Worm (Caenorhabditis elegans): Measurements from ENCODE around the gene gldi-8.

gldi-8 gene

DNA sequence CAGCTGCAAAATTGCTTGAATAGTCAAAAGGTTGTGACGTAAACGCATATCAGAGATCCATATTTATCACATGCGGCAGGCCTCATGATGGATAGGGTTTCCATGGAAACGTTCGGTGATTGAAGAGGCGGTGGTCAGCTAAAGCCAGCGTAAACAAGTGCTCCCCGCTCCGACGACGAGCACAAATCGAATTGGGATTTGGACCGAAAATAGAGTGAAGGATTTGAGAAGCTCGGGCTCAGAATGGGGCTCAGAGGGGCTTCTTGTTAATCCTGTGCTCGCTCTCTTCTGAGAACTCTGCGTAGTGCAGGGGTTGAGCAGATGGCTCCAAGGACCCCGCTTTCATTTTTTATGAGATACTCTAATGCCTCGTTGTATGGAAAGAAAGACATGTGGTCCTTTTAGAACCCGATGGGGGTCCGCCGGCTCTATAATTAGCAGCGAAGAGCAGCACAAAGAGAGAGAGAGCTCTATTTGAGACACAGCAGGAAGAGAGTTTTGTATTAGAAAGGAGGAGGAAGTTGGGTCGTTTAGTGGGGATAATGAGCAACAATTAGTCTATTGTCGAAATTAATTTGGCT, 16.4 kb upstream of the gldi-8 start (continued):
- peak; percentile 0 for TF ChIP-seq nhr-77 (tag; optimal IDR thresholded peaks at IDR 0.05)
- no peak for TF ChIP-seq nhr-76 (tag; optimal IDR thresholded peaks at IDR 0.05)
- TF ChIP-seq nhr-71 (tag; optimal IDR thresholded peaks at IDR 0.05), result peak; percentile 75
- no peak for TF ChIP-seq nhr-84 (tag; optimal IDR thresholded peaks at IDR 0.05)
- TF ChIP-seq ceh-8 (GFP tag; optimal IDR thresholded peaks at IDR 0.05), result peak; percentile 57
- no peak for TF ChIP-seq ceh-63 (GFP tag; optimal IDR thresholded peaks at IDR 0.05)
- no peak for TF ChIP-seq nhr-19 (GFP tag; conservative IDR thresholded peaks at IDR 0.05)
- no peak for TF ChIP-seq lin-15B (tag; optimal IDR thresholded peaks at IDR 0.05)
- TF ChIP-seq F16B12.6 (tag; optimal IDR thresholded peaks at IDR 0.05), result no peak
- TF ChIP-seq pag-3 (tag; optimal IDR thresholded peaks at IDR 0.05; ENCODE audit: borderline replicate concordance, insufficient read depth), result no peak
- TF ChIP-seq sox-4 (tag; optimal IDR thresholded peaks at IDR 0.05), result peak; percentile 82
- no peak for TF ChIP-seq aly-2 (tag; optimal IDR thresholded peaks at IDR 0.05)
- peak; percentile 82 for TF ChIP-seq nhr-47 (tag; optimal IDR thresholded peaks at IDR 0.05)
- TF ChIP-seq efl-3 (GFP tag; optimal IDR thresholded peaks at IDR 0.05), result no peak
- no peak for TF ChIP-seq hpl-2 (GFP tag; optimal IDR thresholded peaks at IDR 0.05)
- no peak for TF ChIP-seq nhr-28 (tag; optimal IDR thresholded peaks at IDR 0.05)
- peak; percentile 57 for TF ChIP-seq hlh-4 (tag; optimal IDR thresholded peaks at IDR 0.05)
- peak; percentile 29 for TF ChIP-seq jun-1 (tag; optimal IDR thresholded peaks at IDR 0.05)
- TF ChIP-seq unc-98 (GFP tag; IDR thresholded peaks at IDR 0.05), result no peak

DNA sequence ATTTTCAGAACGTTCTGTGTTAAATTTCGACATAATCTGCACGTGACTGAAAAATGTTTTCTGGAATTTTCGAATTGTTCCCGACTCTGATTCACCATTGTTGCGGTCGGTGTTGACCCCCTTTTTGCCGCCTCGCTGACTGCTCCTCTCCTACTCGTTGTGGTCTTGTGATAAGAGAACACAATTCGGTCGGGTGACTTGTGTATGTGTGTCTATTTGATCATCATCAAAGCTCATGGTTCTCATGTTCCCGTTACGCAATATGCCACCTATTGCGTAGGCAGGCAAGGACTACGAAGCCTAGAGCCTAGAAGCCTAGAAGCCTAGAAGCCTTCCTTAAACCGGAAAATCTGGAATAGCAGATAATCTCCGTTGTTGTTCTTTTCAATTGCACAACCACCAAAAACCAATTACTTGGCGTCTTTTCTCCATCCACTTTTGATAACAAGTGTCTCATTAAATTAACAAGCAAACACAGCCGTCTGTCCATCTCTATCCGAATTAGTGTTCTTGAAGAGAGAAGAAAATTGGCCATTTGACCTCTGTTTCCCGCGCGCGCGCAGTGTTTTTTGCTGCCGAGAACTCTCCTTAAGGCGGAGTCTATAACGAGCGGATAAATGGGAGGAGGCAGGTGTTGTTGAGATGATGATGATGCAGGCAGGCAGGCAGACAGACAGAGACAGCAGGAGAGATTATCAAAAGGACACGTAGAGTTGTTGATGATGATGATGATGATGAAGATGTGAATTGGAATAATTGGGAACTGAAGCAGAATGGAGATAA, 15.3 kb upstream of the gldi-8 start:
- TF ChIP-seq nhr-85 (tag) (peak; percentile 90), snu-23 (GFP tag; optimal IDR thresholded peaks at IDR 0.05) (peak; percentile 53), blmp-1 (tag; optimal IDR thresholded peaks at IDR 0.05) (peak; percentile 82), fos-1 (tag; optimal IDR thresholded peaks at IDR 0.05) (peak; percentile 55), dpl-1 (GFP tag; optimal IDR thresholded peaks at IDR 0.05) (peak; percentile 54 to 66 (median 58)), ama-1 (optimal IDR thresholded peaks at IDR 0.05) (peak; percentile 36), lsy-2 (tag; optimal IDR thresholded peaks at IDR 0.05) (peak; percentile 37 to 41), nhr-19 (GFP tag; conservative IDR thresholded peaks at IDR 0.05) (peak; percentile 64), swsn-7 (tag; optimal IDR thresholded peaks at IDR 0.05) (peak; percentile 34), fkh-8 (tag; optimal IDR thresholded peaks at IDR 0.05) (peak; percentile 70), lin-35 (GFP tag; optimal IDR thresholded peaks at IDR 0.05) (peak; percentile 52 to 75), irx-1 (tag; optimal IDR thresholded peaks at IDR 0.05) (peak; percentile 51), sptf-1 (tag; optimal IDR thresholded peaks at IDR 0.05) (no peak), tbx-2 (tag; optimal IDR thresholded peaks at IDR 0.05) (peak; percentile 41), jun-1 (tag; optimal IDR thresholded peaks at IDR 0.05) (peak; percentile 76), C16A3.4 (tag; optimal IDR thresholded peaks at IDR 0.05) (peak; percentile 23), grh-1 (GFP tag; IDR thresholded peaks at IDR 0.05) (peak; percentile 27; the same call in 1 of the 2 replicates), elt-3 (tag; optimal IDR thresholded peaks at IDR 0.05) (peak in 3 of 6 experiments; percentile 4 to 10 (median 7)), nhr-90 (tag; optimal IDR thresholded peaks at IDR 0.05; ENCODE audit: poor library complexity) (peak; percentile 54), rnt-1 (tag; optimal IDR thresholded peaks at IDR 0.05) (peak; percentile 42), lin-14 (GFP tag; optimal IDR thresholded peaks at IDR 0.05) (peak; percentile 58), skn-1 (tag; optimal IDR thresholded peaks at IDR 0.05) (peak; percentile 73), mef-2 (tag; optimal IDR thresholded peaks at IDR 0.05) (no peak), elt-2 (tag; optimal IDR thresholded peaks at IDR 0.05) (peak; percentile 75), nhr-47 (tag; optimal IDR thresholded peaks at IDR 0.05) (peak; percentile 35), sup-37 (GFP tag; optimal IDR thresholded peaks at IDR 0.05) (peak; percentile 1), mdl-1 (tag; optimal IDR thresholded peaks at IDR 0.05) (peak in 1 of 2 experiments; percentile 66), efl-1 (optimal IDR thresholded peaks at IDR 0.05) (peak; percentile 23 to 38), efl-1 (GFP tag; optimal IDR thresholded peaks at IDR 0.05 in 1 of 2) (peak; percentile 15 to 66), ceh-82 (tag; optimal IDR thresholded peaks at IDR 0.05) (peak in 1 of 3 experiments; percentile 36), aha-1 (tag; optimal IDR thresholded peaks at IDR 0.05) (no peak), ceh-63 (GFP tag; optimal IDR thresholded peaks at IDR 0.05) (no peak), aly-2 (tag; optimal IDR thresholded peaks at IDR 0.05) (no peak), xbp-1 (tag; optimal IDR thresholded peaks at IDR 0.05) (peak; percentile 30), ceh-90 (tag; optimal IDR thresholded peaks at IDR 0.05) (peak; percentile 2), nhr-77 (tag; optimal IDR thresholded peaks at IDR 0.05) (peak; percentile 48)

All from whole organism, L1 larva.